Worm (Caenorhabditis elegans): Measurements from ENCODE around the gene str-27.

str-27 gene

DNA sequence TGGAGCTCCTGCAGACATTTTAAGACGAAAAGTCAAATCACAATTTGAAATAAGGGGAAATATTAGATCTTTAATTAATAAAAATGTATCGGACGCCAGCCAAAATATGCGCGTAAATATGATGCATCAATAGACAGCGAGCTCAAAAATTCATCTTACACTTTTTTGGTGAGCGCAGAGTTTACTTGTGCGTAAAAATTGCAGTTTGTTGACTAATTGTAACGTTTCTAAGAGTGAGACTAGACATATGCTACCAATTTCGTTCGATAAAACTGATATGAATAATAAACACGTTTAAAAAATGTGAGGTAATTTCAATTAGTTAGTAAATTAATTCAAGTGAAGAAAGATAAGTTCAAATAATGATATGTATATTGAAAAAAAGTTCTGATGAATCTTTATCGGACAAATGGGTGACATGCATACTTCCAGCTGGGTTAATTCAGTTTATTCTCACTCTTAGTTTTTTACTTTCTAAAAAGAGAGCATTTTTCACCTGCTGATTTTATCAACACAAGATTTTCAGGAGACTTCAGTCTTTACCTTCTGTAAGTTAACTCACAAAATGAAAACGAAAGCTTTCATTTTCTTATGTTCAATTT is 43.6 kb upstream of the str-27 start, which contains the start of the genes nhr-285 and irld-52:
TSS of gene nhr-285 (minus strand) at position 101 of the 602 bp plus-strand sequence.
TSS of gene irld-52 (plus strand) at position 552 of the 602 bp plus-strand sequence.
- no peak for TF ChIP-seq nhr-90 (tag; optimal IDR thresholded peaks at IDR 0.05; ENCODE audit: poor library complexity)
- no peak for TF ChIP-seq nhr-11 (tag; optimal IDR thresholded peaks at IDR 0.05)
- no peak for TF ChIP-seq snu-23 (GFP tag; optimal IDR thresholded peaks at IDR 0.05)

- TF ChIP-seq lin-14 (GFP tag; optimal IDR thresholded peaks at IDR 0.05) (no peak), nhr-85 (tag) (no peak), fkh-8 (tag; optimal IDR thresholded peaks at IDR 0.05) (peak; percentile 24)
Observed at ce11 chrV:15776651-15777050, 41.0 kb upstream of the str-27 start, which contains the start of gene nhr-283. TSS of gene nhr-283 (minus strand) at chrV:15776751.

- no peak for TF ChIP-seq ceh-8 (GFP tag; optimal IDR thresholded peaks at IDR 0.05)
- no peak for TF ChIP-seq swsn-7 (tag; optimal IDR thresholded peaks at IDR 0.05)
- TF ChIP-seq unc-98 (GFP tag; IDR thresholded peaks at IDR 0.05) = no peak
- no peak for TF ChIP-seq ztf-4 (tag; optimal IDR thresholded peaks at IDR 0.05)
- TF ChIP-seq unc-30 (tag; optimal IDR thresholded peaks at IDR 0.05) = no peak
- TF ChIP-seq fkh-8 (tag; optimal IDR thresholded peaks at IDR 0.05) = peak; percentile 14
- TF ChIP-seq rnt-1 (tag; optimal IDR thresholded peaks at IDR 0.05) = no peak
- TF ChIP-seq fkh-10 (GFP tag; optimal IDR thresholded peaks at IDR 0.05) = no peak
- peak; percentile 10 for TF ChIP-seq lin-14 (GFP tag; optimal IDR thresholded peaks at IDR 0.05)
- no peak for TF ChIP-seq sox-4 (tag; optimal IDR thresholded peaks at IDR 0.05)
- TF ChIP-seq efl-1 (optimal IDR thresholded peaks at IDR 0.05) = no peak
- TF ChIP-seq efl-1 (GFP tag; optimal IDR thresholded peaks at IDR 0.05 in 1 of 2) = peak in 1 of 2 experiments; percentile 78
- no peak for TF ChIP-seq C16A3.4 (tag; optimal IDR thresholded peaks at IDR 0.05)
- TF ChIP-seq zip-4 (GFP tag; optimal IDR thresholded peaks at IDR 0.05) = no peak
- TF ChIP-seq zag-1 (tag; optimal IDR thresholded peaks at IDR 0.05) = no peak
- no peak for TF ChIP-seq vab-15 (tag; optimal IDR thresholded peaks at IDR 0.05)
- TF ChIP-seq nhr-19 (GFP tag; conservative IDR thresholded peaks at IDR 0.05) = no peak
- TF ChIP-seq ztf-11 (tag; optimal IDR thresholded peaks at IDR 0.05) = no peak
- TF ChIP-seq dsc-1 (tag; optimal IDR thresholded peaks at IDR 0.05) = no peak
- TF ChIP-seq unc-62 (GFP tag; optimal IDR thresholded peaks at IDR 0.05) = no peak
- TF ChIP-seq blmp-1 (tag; optimal IDR thresholded peaks at IDR 0.05) = peak; percentile 18
- TF ChIP-seq pqm-1 (tag; optimal IDR thresholded peaks at IDR 0.05) = no peak
- TF ChIP-seq snu-23 (GFP tag; optimal IDR thresholded peaks at IDR 0.05) = no peak
- TF ChIP-seq hlh-4 (tag; optimal IDR thresholded peaks at IDR 0.05) = no peak
- TF ChIP-seq nhr-84 (tag; optimal IDR thresholded peaks at IDR 0.05) = no peak
Observed at ce11 chrV:15773941-15774340, 38.3 kb upstream of the str-27 start.

DNA sequence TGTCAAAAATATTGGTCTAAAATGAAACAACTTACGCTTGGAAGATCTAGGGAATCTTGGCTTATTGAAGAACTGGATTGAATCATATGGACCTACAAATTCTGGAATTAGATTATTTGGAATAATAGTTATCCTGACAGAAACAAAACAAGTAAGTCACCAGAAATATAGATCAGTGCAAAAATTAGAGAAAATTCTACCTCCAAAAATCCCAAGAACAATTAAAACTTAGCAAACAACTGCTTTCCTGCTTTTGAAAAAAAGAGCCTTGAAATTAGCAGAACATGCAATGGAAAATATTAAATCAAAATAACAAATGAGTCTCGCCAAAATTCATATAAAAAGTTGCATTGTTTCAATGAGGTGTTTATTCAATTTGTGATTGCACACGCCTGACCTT is 37.5 kb upstream of the str-27 start, which contains the start of gene nhr-60:
TSS of gene nhr-60 (minus strand) at position 101 of the 400 bp plus-strand sequence.
- TF ChIP-seq swsn-7 (tag; optimal IDR thresholded peaks at IDR 0.05) (no peak), C04F5.9 (tag; optimal IDR thresholded peaks at IDR 0.05) (no peak), sup-37 (GFP tag; optimal IDR thresholded peaks at IDR 0.05) (no peak), C34B4.2 (tag; optimal IDR thresholded peaks at IDR 0.05) (no peak), jun-1 (tag; optimal IDR thresholded peaks at IDR 0.05) (no peak), efl-1 (optimal IDR thresholded peaks at IDR 0.05) (no peak), efl-1 (GFP tag; optimal IDR thresholded peaks at IDR 0.05 in 1 of 2) (no peak), nhr-28 (tag; optimal IDR thresholded peaks at IDR 0.05) (no peak), lir-3 (tag; optimal IDR thresholded peaks at IDR 0.05; ENCODE audit: poor library complexity) (no peak), zip-4 (GFP tag; optimal IDR thresholded peaks at IDR 0.05) (no peak), mef-2 (tag; optimal IDR thresholded peaks at IDR 0.05) (no peak), dsc-1 (tag; optimal IDR thresholded peaks at IDR 0.05) (no peak)

ce11 chrV:15769072-15769471 is 33.5 kb upstream of the str-27 start, which contains the start of gene F57A10.4:
TSS of gene F57A10.4 (plus strand) at chrV:15769438.
- TF ChIP-seq sup-37 (GFP tag; optimal IDR thresholded peaks at IDR 0.05) (no peak), lin-14 (GFP tag; optimal IDR thresholded peaks at IDR 0.05) (no peak), lir-3 (tag; optimal IDR thresholded peaks at IDR 0.05; ENCODE audit: poor library complexity) (no peak), hlh-4 (tag; optimal IDR thresholded peaks at IDR 0.05) (no peak), efl-1 (optimal IDR thresholded peaks at IDR 0.05) (no peak), efl-1 (GFP tag; optimal IDR thresholded peaks at IDR 0.05 in 1 of 2) (peak in 1 of 2 experiments; percentile 81)
